Fruit fly (Drosophila melanogaster) whole organism, pupa: ENCODE measurements around the gene CG13784.
A peak's percentile ranks its signal among the peaks of the same experiment; 100 is the strongest.

Experiments used
- CG10348 ChIP-seq: fragments of 200-800 bp; sonication (Bioruptor generic); IDR thresholded peaks from 2 replicates; pipeline ENCODE4 v1.3.6; 2022; ENCODE audit warnings: missing biosample characterization, missing genetic modification characterization
- CG12605 ChIP-seq: fragments of 200-800 bp; sonication (Bioruptor generic); IDR thresholded peaks from 2 replicates; pipeline ENCODE4 v1.3.6; 2022; ENCODE audit warnings: missing biosample characterization, missing genetic modification characterization
- CG13204 ChIP-seq: fragments of 200-800 bp; sonication (Bioruptor generic); optimal IDR thresholded peaks from 2 replicates; lab custom pipeline; 2018; ENCODE audit warnings: missing biosample characterization, mild to moderate bottlenecking, missing genetic modification characterization, moderate library complexity
- CG14655 ChIP-seq: fragments of 200-800 bp; sonication (Bioruptor generic); optimal IDR thresholded peaks from 3 replicates; lab custom pipeline; 2017; ENCODE audit warnings: mild to moderate bottlenecking, missing biosample characterization, missing genetic modification reagents, missing genetic modification characterization
- CG15710 ChIP-seq: fragments of 200-800 bp; sonication (Bioruptor generic); optimal IDR thresholded peaks from 2 replicates; lab custom pipeline; 2018; ENCODE audit warnings: missing biosample characterization, mild to moderate bottlenecking, missing genetic modification characterization, moderate library complexity
- CG17806 ChIP-seq: fragments of 200-800 bp; sonication (Bioruptor generic); optimal IDR thresholded peaks from 2 replicates; lab custom pipeline; 2018; ENCODE audit warnings: missing biosample characterization, mild to moderate bottlenecking, missing genetic modification characterization, moderate library complexity
- CG32121 ChIP-seq: fragments of 200-800 bp; sonication (Bioruptor generic); IDR thresholded peaks from 2 replicates; pipeline ENCODE4 v1.3.6; 2022; ENCODE audit warnings: missing biosample characterization, missing genetic modification characterization
- CG34367 ChIP-seq: fragments of 200-800 bp; sonication (Bioruptor generic); optimal IDR thresholded peaks from 2 replicates; lab custom pipeline; 2018; ENCODE audit warnings: missing biosample characterization, mild to moderate bottlenecking, missing genetic modification characterization
- CG4496 ChIP-seq: fragments of 200-800 bp; sonication (Bioruptor generic); IDR thresholded peaks from 3 replicates; pipeline ENCODE4 v1.3.6; 2022; ENCODE audit warnings: missing biosample characterization, missing genetic modification characterization
- CG8159 ChIP-seq: fragments of 200-800 bp; sonication (Bioruptor generic); optimal IDR thresholded peaks from 3 replicates; lab custom pipeline; 2018; ENCODE audit warnings: missing biosample characterization, mild to moderate bottlenecking, missing genetic modification characterization, moderate library complexity
- CG8301 ChIP-seq: fragments of 200-800 bp; sonication (Bioruptor generic); optimal IDR thresholded peaks from 2 replicates; lab custom pipeline; 2018; ENCODE audit warnings: missing biosample characterization, mild to moderate bottlenecking, missing genetic modification characterization
- CG9948 ChIP-seq: fragments of 200-800 bp; sonication (Bioruptor generic); optimal IDR thresholded peaks from 2 replicates; lab custom pipeline; 2018; ENCODE audit warnings: missing biosample characterization, mild to moderate bottlenecking, missing genetic modification characterization, moderate library complexity
- D1 ChIP-seq: fragments of 200-800 bp; sonication (Bioruptor generic); optimal IDR thresholded peaks from 2 replicates; lab custom pipeline; 2018; ENCODE audit warnings: missing biosample characterization, mild to moderate bottlenecking, missing genetic modification characterization, moderate library complexity
- EcR ChIP-seq: fragments of 200-800 bp; sonication (Bioruptor generic); optimal IDR thresholded peaks from 3 replicates; lab custom pipeline; 2019; ENCODE audit warnings: missing biosample characterization, missing genetic modification characterization, mild to moderate bottlenecking, moderate library complexity, missing genetic modification reagents
- Ets98B ChIP-seq: fragments of 200-800 bp; sonication (Bioruptor generic); IDR thresholded peaks from 2 replicates; pipeline ENCODE4 v1.3.6; 2022; ENCODE audit warnings: missing biosample characterization, missing genetic modification characterization
- Pif1A ChIP-seq: fragments of 200-800 bp; sonication (Bioruptor generic); optimal IDR thresholded peaks from 3 replicates; lab custom pipeline; 2016; ENCODE audit warnings: missing biosample characterization, missing genetic modification characterization
- Pif1B ChIP-seq: fragments of 200-800 bp; sonication (Bioruptor generic); optimal IDR thresholded peaks from 3 replicates; lab custom pipeline; 2016; ENCODE audit warnings: missing biosample characterization, missing genetic modification characterization
- Snoo ChIP-seq: fragments of 200-800 bp; sonication (Bioruptor generic); optimal IDR thresholded peaks from 3 replicates; lab custom pipeline; 2017; ENCODE audit warnings: missing biosample characterization, mild to moderate bottlenecking, missing genetic modification characterization, inconsistent platforms
- fd96Ca ChIP-seq: fragments of 200-800 bp; sonication (Bioruptor generic); IDR thresholded peaks from 3 replicates; pipeline ENCODE4 v1.3.6; 2022; ENCODE audit warnings: missing biosample characterization, missing genetic modification characterization
- gl ChIP-seq: fragments of 200-800 bp; sonication (Bioruptor generic); optimal IDR thresholded peaks from 2 replicates; lab custom pipeline; 2018; ENCODE audit warnings: missing biosample characterization, mild to moderate bottlenecking, missing genetic modification characterization
- rn ChIP-seq: fragments of 200-800 bp; sonication (Bioruptor generic); IDR thresholded peaks from 2 replicates; pipeline ENCODE4 v1.3.6; 2022; ENCODE audit warnings: missing biosample characterization, missing genetic modification characterization

CG13784 gene

DNA sequence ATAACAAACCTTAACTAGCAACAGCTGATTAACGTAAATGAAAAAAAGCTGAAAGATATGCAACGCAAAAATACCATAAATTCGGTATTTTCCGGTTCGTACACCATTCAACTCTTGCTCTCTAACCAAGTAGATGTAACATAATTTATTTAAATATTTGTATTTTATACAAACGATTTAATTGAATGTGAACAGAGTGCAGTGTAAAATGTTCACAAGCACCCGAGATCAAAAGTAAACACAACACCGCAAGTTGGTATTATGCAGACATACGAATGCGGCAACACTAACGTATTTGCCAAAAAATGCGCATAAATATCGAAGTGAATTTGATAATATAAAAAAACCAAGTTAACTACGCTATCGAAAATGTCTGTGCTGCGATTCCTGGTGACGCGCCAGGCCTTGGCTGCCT, 37.8 kb downstream of the CG13784 start, which contains the start of gene MICU1:
TSS of gene MICU1 (plus strand) at position 257 of the 415 bp plus-strand sequence.
- TF ChIP-seq CG10348 (GFP tag; lab: Robert Waterston, UW) (no peak), fd96Ca (GFP tag; lab: Robert Waterston, UW) (0 out of 3 replicates have a peak, but pooled peaks have one; percentile 15), Snoo (tag; lab: Kevin White, UChicago) (no peak), CG15710 (peak; percentile 19)

- no peak for TF ChIP-seq Pif1B (GFP tag; lab: Kevin White, UChicago)
- peak; percentile 58; the same call in 1 of the 3 replicates for TF ChIP-seq CG4496
- no peak for TF ChIP-seq CG17806 (tag; lab: Kevin White, UChicago)
- no peak for TF ChIP-seq Snoo (tag; lab: Kevin White, UChicago)
These were observed 40.6 kb downstream of the CG13784 start for dm6 chr2L:7179276-7179675.

DNA sequence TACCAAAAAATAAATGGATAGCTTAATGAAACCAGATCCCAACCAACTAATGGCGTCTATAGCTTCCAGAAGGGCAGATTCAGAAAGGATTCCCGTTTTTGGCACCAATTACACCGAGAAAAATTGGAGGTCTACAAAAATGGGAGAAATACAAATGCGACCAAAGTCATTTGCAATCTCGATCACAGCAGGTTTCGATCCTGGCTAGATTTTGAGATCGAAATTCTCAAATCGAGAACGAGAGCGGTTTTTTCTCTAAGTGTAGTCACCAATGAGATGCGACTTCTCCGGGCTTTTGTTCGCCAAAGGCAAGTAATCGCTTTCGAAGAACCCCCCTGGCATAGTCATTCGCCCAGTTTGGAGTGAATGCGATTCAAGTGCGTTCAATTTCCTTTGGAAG, 44.0 kb downstream of the CG13784 start:
- TF ChIP-seq CG10348 (GFP tag; lab: Robert Waterston, UW) (no peak), CG15710 (no peak), CG9948 (tag; lab: Kevin White, UChicago) (peak; percentile 22), fd96Ca (GFP tag; lab: Robert Waterston, UW) (no peak), EcR (GFP tag; lab: Kevin White, UChicago) (peak; percentile 5), Pif1A (no peak), gl (tag; lab: Kevin White, UChicago) (no peak), Ets98B (no peak), CG8159 (tag; lab: Kevin White, UChicago) (no peak), Pif1B (GFP tag; lab: Kevin White, UChicago) (peak; percentile 35), CG34367 (tag; lab: Kevin White, UChicago) (no peak), CG4496 (peak; percentile 83), Snoo (tag; lab: Kevin White, UChicago) (no peak), CG12605 (GFP tag; lab: Robert Waterston, UW) (0 out of 2 replicates have a peak, but pooled peaks have one; percentile 12), rn (GFP tag; lab: Robert Waterston, UW) (no peak), CG14655 (no peak), CG32121 (GFP tag; lab: Robert Waterston, UW) (no peak), CG17806 (tag; lab: Kevin White, UChicago) (no peak), CG13204 (no peak), CG8301 (tag; lab: Kevin White, UChicago) (no peak), D1 (tag; lab: Kevin White, UChicago) (no peak)

dm6 chr2L:7174351-7174750, 45.5 kb downstream of the CG13784 start:
- no peak for TF ChIP-seq CG15710
- TF ChIP-seq Ets98B, result no peak
- peak; percentile 91 for TF ChIP-seq EcR (GFP tag; lab: Kevin White, UChicago)
- no peak for TF ChIP-seq CG10348 (GFP tag; lab: Robert Waterston, UW)
- no peak for TF ChIP-seq rn (GFP tag; lab: Robert Waterston, UW)
- TF ChIP-seq, all 21 proteins: peak for 1

dm6 chr2L:7169003-7169402, 50.8 kb downstream of the CG13784 start:
- TF ChIP-seq CG8301 (tag; lab: Kevin White, UChicago), result no peak
- no peak for TF ChIP-seq CG9948 (tag; lab: Kevin White, UChicago)
- TF ChIP-seq EcR (GFP tag; lab: Kevin White, UChicago), result no peak
- no peak for TF ChIP-seq D1 (tag; lab: Kevin White, UChicago)
- TF ChIP-seq gl (tag; lab: Kevin White, UChicago), result no peak
- TF ChIP-seq, all 21 proteins: peak for 0

DNA sequence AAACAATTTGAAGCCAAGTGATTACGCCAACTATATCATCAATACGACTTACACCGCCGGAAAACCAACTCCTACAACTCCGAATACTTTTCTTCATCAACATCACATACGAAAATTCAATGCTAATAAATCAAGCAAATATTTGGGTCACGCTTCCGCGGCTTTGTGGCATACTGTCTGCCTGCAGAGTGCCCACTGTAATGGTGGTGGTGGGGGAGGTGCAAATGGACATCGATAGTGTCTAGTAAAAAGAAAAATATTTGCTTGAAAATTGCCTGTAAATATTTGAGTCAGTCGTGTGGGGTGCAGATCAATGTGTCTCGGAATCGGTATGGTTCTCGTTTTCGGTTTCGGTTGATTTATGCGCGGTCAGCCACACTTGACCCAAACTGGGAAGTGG, 54.0 kb downstream of the CG13784 start:
- TF ChIP-seq CG4496 (0 out of 3 replicates have a peak, but pooled peaks have one; percentile 16), CG9948 (tag; lab: Kevin White, UChicago) (no peak)

dm6 chr2L:7158798-7159197, 61.0 kb downstream of the CG13784 start:
- TF ChIP-seq CG8159 (tag; lab: Kevin White, UChicago), result no peak
- TF ChIP-seq CG34367 (tag; lab: Kevin White, UChicago), result no peak
- TF ChIP-seq CG9948 (tag; lab: Kevin White, UChicago), result no peak
- no peak for TF ChIP-seq gl (tag; lab: Kevin White, UChicago)
- no peak for TF ChIP-seq fd96Ca (GFP tag; lab: Robert Waterston, UW)
- TF ChIP-seq CG12605 (GFP tag; lab: Robert Waterston, UW), result no peak
- no peak for TF ChIP-seq CG15710
- no peak for TF ChIP-seq D1 (tag; lab: Kevin White, UChicago)
- no peak for TF ChIP-seq CG14655
- no peak for TF ChIP-seq Snoo (tag; lab: Kevin White, UChicago)
- TF ChIP-seq CG10348 (GFP tag; lab: Robert Waterston, UW), result no peak
- no peak for TF ChIP-seq Pif1B (GFP tag; lab: Kevin White, UChicago)
- no peak for TF ChIP-seq CG8301 (tag; lab: Kevin White, UChicago)
- no peak for TF ChIP-seq Pif1A
- TF ChIP-seq EcR (GFP tag; lab: Kevin White, UChicago), result no peak
- no peak for TF ChIP-seq CG17806 (tag; lab: Kevin White, UChicago)
- no peak for TF ChIP-seq CG4496
- TF ChIP-seq CG13204, result no peak
